Worm (Caenorhabditis elegans): ENCODE measurements around the gene pas-2.
A peak's percentile ranks its signal among the peaks of the same experiment; 100 is the strongest.

pas-2 gene

ce11 chrV:10729456-10729904 is 40.7 kb upstream of the pas-2 start:
- TF ChIP-seq jun-1 (tag; optimal IDR thresholded peaks at IDR 0.05) (peak; percentile 58), nhr-23 (tag; optimal IDR thresholded peaks at IDR 0.05) (peak; percentile 76), aly-2 (tag; optimal IDR thresholded peaks at IDR 0.05) (no peak), elt-2 (tag; optimal IDR thresholded peaks at IDR 0.05) (peak; percentile 94), nhr-28 (tag; optimal IDR thresholded peaks at IDR 0.05) (no peak), nhr-237 (tag; optimal IDR thresholded peaks at IDR 0.05) (no peak), sea-2 (GFP tag; optimal IDR thresholded peaks at IDR 0.05) (no peak), nfya-1 (tag; optimal IDR thresholded peaks at IDR 0.05; ENCODE audit: insufficient read depth) (peak; percentile 2), nhr-43 (tag; optimal IDR thresholded peaks at IDR 0.05; ENCODE audit: poor library complexity, severe bottlenecking) (no peak), egl-27 (tag; optimal IDR thresholded peaks at IDR 0.05) (peak; percentile 90), ztf-4 (tag; optimal IDR thresholded peaks at IDR 0.05) (no peak), egl-5 (tag; optimal IDR thresholded peaks at IDR 0.05) (no peak), elt-1 (tag; optimal IDR thresholded peaks at IDR 0.05) (no peak), pqm-1 (tag; optimal IDR thresholded peaks at IDR 0.05) (peak; percentile 87), unc-39 (tag; optimal IDR thresholded peaks at IDR 0.05) (no peak), nhr-12 (tag; optimal IDR thresholded peaks at IDR 0.05) (no peak), nhr-76 (tag; optimal IDR thresholded peaks at IDR 0.05) (no peak), ama-1 (optimal IDR thresholded peaks at IDR 0.05) (no peak), tbx-2 (tag; optimal IDR thresholded peaks at IDR 0.05) (no peak), nhr-67 (tag; optimal IDR thresholded peaks at IDR 0.05) (no peak), fkh-10 (GFP tag; optimal IDR thresholded peaks at IDR 0.05) (no peak), R02D3.7 (tag; optimal IDR thresholded peaks at IDR 0.05) (no peak), lin-39 (tag; optimal IDR thresholded peaks at IDR 0.05) (no peak), nhr-25 (tag; optimal IDR thresholded peaks at IDR 0.05) (peak; percentile 17), mdl-1 (tag; optimal IDR thresholded peaks at IDR 0.05) (peak; percentile 5), elt-3 (tag; optimal IDR thresholded peaks at IDR 0.05) (no peak), snpc-4 (tag; optimal IDR thresholded peaks at IDR 0.05) (peak; percentile 38), pha-4 (tag; optimal IDR thresholded peaks at IDR 0.05) (peak; percentile 26), ceh-16 (tag; optimal IDR thresholded peaks at IDR 0.05) (no peak), mml-1 (tag; optimal IDR thresholded peaks at IDR 0.05) (no peak), daf-12 (tag; optimal IDR thresholded peaks at IDR 0.05) (no peak), fkh-2 (tag; optimal IDR thresholded peaks at IDR 0.05) (no peak), nhr-77 (tag; optimal IDR thresholded peaks at IDR 0.05) (no peak), ceh-82 (tag; optimal IDR thresholded peaks at IDR 0.05) (no peak), fos-1 (tag; optimal IDR thresholded peaks at IDR 0.05) (no peak), ceh-28 (tag; optimal IDR thresholded peaks at IDR 0.05) (peak; percentile 59), hmg-11 (tag; optimal IDR thresholded peaks at IDR 0.05) (no peak), unc-62 (GFP tag; optimal IDR thresholded peaks at IDR 0.05) (no peak), lin-15B (tag; optimal IDR thresholded peaks at IDR 0.05) (no peak)

DNA sequence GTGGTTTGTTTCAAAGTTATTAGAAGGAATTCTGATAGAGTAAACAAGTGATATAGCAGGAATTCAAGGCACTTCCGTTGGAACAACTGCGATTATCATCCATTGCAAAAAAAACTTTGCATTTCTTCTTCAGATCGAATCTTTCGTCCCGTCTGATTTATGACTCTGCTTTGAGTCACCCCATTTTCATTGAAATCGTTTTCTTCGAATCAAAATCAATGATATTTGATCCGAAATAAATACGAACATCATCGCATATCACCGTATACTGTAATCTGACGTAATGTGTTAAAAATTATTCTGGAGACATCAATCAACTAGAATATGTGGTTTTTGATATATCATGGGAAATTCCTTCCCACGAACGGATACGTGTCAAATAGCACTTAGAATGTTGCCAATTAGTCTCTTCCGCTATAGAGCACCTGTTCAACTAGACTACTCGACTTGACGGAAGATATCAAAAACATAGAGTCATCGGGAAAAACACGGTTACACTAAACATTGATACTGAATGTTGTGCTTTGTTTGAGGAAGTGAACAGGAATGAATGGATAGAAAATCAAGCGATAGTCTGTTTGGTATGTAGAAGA is 39.2 kb upstream of the pas-2 start:
- no peak for TF ChIP-seq egl-5 (tag; optimal IDR thresholded peaks at IDR 0.05)
- peak; percentile 7 for TF ChIP-seq nhr-11 (tag; optimal IDR thresholded peaks at IDR 0.05)
- peak; percentile 1 for TF ChIP-seq unc-62 (GFP tag; optimal IDR thresholded peaks at IDR 0.05)

ce11 chrV:10731989-10732472 is 38.1 kb upstream of the pas-2 start, which contains the start of gene T28B11.1:
TSS of gene T28B11.1 (minus strand) at chrV:10732422.
- peak; percentile 80 for TF ChIP-seq elt-2 (tag; optimal IDR thresholded peaks at IDR 0.05)
- TF ChIP-seq nhr-67 (tag; optimal IDR thresholded peaks at IDR 0.05) = no peak

All from whole organism, L3 larva.